Fruit fly (Drosophila melanogaster): ENCODE measurements around the gene CG14143.

DNA sequence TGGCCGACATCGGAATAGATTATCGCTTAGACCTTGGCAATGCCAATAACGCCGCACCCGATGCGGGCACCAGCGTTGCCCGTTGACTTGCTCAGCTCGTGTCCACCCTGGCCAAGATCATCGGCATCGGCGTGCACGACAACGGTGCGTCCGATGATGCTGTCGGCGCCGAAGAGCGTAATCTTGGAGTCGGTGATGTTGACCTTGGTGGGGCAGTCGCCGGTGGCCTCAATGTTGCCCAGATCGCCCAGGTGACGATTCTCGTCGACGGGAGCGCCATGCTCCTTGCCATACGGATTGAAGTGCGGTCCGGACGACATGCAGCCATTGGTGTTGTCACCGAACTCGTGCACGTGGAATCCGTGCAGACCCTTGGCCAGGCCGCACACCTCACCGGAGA lies 22.4 kb upstream of the CG14143 start:
- TF ChIP-seq CG13204 (GFP tag; optimal IDR thresholded peaks at IDR 0.05) (no peak), gl (tag; optimal IDR thresholded peaks at IDR 0.05) (no peak)
